Fruit fly (Drosophila melanogaster) whole organism: ENCODE results near the gene Aatf.

ENCODE experiments used
- CG8478 ChIP-seq: fragments of >200 bp; optimal IDR thresholded peaks from 2 replicates; lab custom pipeline; 2018; ENCODE audit warnings: inconsistent platforms
- Dll ChIP-seq: fragments of >200 bp; optimal IDR thresholded peaks from 2 replicates; lab custom pipeline; 2017
- psq ChIP-seq: fragments of >200 bp; optimal IDR thresholded peaks from 2 replicates; lab custom pipeline; 2017
- usp ChIP-seq: fragments of >200 bp; optimal IDR thresholded peaks from 2 replicates; lab custom pipeline; 2017; ENCODE audit warnings: missing biosample characterization, missing genetic modification characterization, mixed read lengths

DNA sequence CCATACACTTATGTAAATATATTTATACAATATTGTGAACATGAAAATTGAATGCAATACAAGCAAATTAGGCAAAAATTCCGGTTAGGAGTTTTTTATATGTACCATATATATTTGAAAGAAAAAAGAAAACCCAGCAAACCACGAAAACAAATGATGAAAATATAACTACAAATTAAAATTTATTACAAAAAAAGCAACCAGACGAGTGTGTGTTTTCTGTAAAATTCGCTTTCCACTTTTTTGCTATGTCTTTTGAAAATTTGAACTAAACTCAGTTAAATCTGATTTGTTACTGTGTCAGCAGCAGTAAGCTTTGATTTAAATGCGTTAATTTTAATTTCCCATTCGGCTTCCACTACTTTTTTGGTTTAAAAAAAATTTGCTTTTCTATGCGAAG lies 15.1 kb downstream of the Aatf start, which contains the start of gene TTLL3B:
- no peak for TF ChIP-seq psq (lab: Kevin White, UChicago)
- no peak for TF ChIP-seq CG8478 (lab: Kevin White, UChicago)
- no peak for TF ChIP-seq usp (GFP tag; lab: Kevin White, UChicago)
- TF ChIP-seq Dll (lab: Kevin White, UChicago) = no peak
